Fruit fly (Drosophila melanogaster) whole organism, embryonic: ENCODE measurements around the gene klar.

Source experiments
- B-H2 ChIP-seq: fragments of 200-800 bp; sonication (Bioruptor generic); optimal IDR thresholded peaks from 2 replicates; lab custom pipeline; 2018; ENCODE audit warnings: missing biosample characterization, mild to moderate bottlenecking, missing genetic modification characterization
- CG10274 ChIP-seq: fragments of 200-800 bp; sonication (Bioruptor generic); optimal IDR thresholded peaks from 3 replicates; lab custom pipeline; 2017; ENCODE audit warnings: missing biosample characterization, mild to moderate bottlenecking, missing genetic modification characterization
- CG10543 ChIP-seq: fragments of 200-800 bp; sonication (Bioruptor generic); optimal IDR thresholded peaks from 3 replicates; lab custom pipeline; 2017; ENCODE audit warnings: missing biosample characterization, mild to moderate bottlenecking, missing genetic modification characterization, moderate library complexity
- CG11247 ChIP-seq: fragments of 200-800 bp; sonication (Bioruptor generic); IDR thresholded peaks from 2 replicates; pipeline ENCODE4 v1.3.6; 2022; ENCODE audit warnings: missing biosample characterization, missing genetic modification characterization
- CG11456 ChIP-seq: fragments of 200-800 bp; sonication (Bioruptor generic); IDR thresholded peaks from 3 replicates; pipeline ENCODE4 v1.3.6; 2022; ENCODE audit warnings: missing biosample characterization, missing genetic modification characterization
- CG12219 ChIP-seq: fragments of 200-800 bp; sonication (Bioruptor generic); optimal IDR thresholded peaks from 3 replicates; lab custom pipeline; 2018; ENCODE audit warnings: missing biosample characterization, mild to moderate bottlenecking, missing genetic modification characterization
- CG14965 ChIP-seq: fragments of 200-800 bp; sonication (Bioruptor generic); optimal IDR thresholded peaks from 2 replicates; lab custom pipeline; 2016; ENCODE audit warnings: missing biosample characterization, missing genetic modification characterization, borderline replicate concordance
- CG1529 ChIP-seq: fragments of 200-800 bp; sonication (Bioruptor generic); optimal IDR thresholded peaks from 3 replicates; lab custom pipeline; 2018; ENCODE audit warnings: missing biosample characterization, missing genetic modification characterization
- CG1647 ChIP-seq: fragments of 200-800 bp; sonication (Bioruptor generic); optimal IDR thresholded peaks from 3 replicates; lab custom pipeline; 2016; ENCODE audit warnings: missing biosample characterization, missing genetic modification characterization
- CG16779 ChIP-seq: fragments of 200-800 bp; sonication (Bioruptor generic); IDR thresholded peaks from 2 replicates; pipeline ENCODE4 v1.3.6; 2022; ENCODE audit warnings: missing biosample characterization, missing genetic modification characterization
- CG31441 ChIP-seq: fragments of 200-800 bp; sonication (Bioruptor generic); IDR thresholded peaks from 2 replicates; pipeline ENCODE4 v1.3.6; 2022; ENCODE audit warnings: missing biosample characterization, missing genetic modification characterization
- CG5245 ChIP-seq: fragments of 200-800 bp; sonication (Bioruptor generic); optimal IDR thresholded peaks from 3 replicates; lab custom pipeline; 2016; ENCODE audit warnings: missing biosample characterization, missing genetic modification characterization
- CG7963 ChIP-seq: fragments of 200-800 bp; sonication (Bioruptor generic); IDR thresholded peaks from 3 replicates; pipeline ENCODE4 v1.3.6; 2022; ENCODE audit warnings: missing biosample characterization, missing genetic modification characterization; ENCODE audit not compliant: partially characterized antibody
- CG8290 ChIP-seq, 3 experiments: fragments of 200-800 bp; sonication (Bioruptor generic); optimal IDR thresholded peaks; 2 replicates each; lab custom pipeline; 2016 to 2019; ENCODE audit warnings: missing biosample characterization in 3 of 3, missing genetic modification characterization in 3 of 3, mild to moderate bottlenecking in 2 of 3, moderate library complexity in 1 of 3
- CG8478 ChIP-seq: fragments of >200 bp; optimal IDR thresholded peaks from 2 replicates; lab custom pipeline; 2018
- CG8924 ChIP-seq: fragments of 200-800 bp; optimal IDR thresholded peaks from 3 replicates; lab custom pipeline; 2019; ENCODE audit warnings: missing biosample characterization, mild to moderate bottlenecking, missing genetic modification characterization, moderate library complexity
- CG9932 ChIP-seq: fragments of 200-800 bp; sonication (Bioruptor generic); IDR thresholded peaks from 2 replicates; pipeline ENCODE4 v1.3.6; 2022; ENCODE audit warnings: missing biosample characterization, missing genetic modification characterization
- Chrac-16 ChIP-seq: fragments of 200-800 bp; sonication (Bioruptor generic); optimal IDR thresholded peaks from 3 replicates; lab custom pipeline; 2016; ENCODE audit warnings: missing biosample characterization, missing genetic modification characterization
- D19A ChIP-seq: fragments of 200-800 bp; optimal IDR thresholded peaks from 3 replicates; lab custom pipeline; 2019; ENCODE audit warnings: missing biosample characterization, mild to moderate bottlenecking, missing genetic modification characterization, moderate library complexity
- Dll ChIP-seq: fragments of 200-800 bp; sonication (Bioruptor generic); IDR thresholded peaks from 4 replicates; pipeline ENCODE4 v1.3.6; 2022; ENCODE audit warnings: missing biosample characterization, missing genetic modification characterization; ENCODE audit not compliant: partially characterized antibody
- Drgx ChIP-seq: fragments of 200-800 bp; sonication (Bioruptor generic); IDR thresholded peaks from 2 replicates; pipeline ENCODE4 v1.3.6; 2022; ENCODE audit warnings: missing biosample characterization, missing genetic modification characterization
- Fer1 ChIP-seq: fragments of 200-800 bp; sonication (Bioruptor generic); optimal IDR thresholded peaks from 2 replicates; lab custom pipeline; 2017; ENCODE audit warnings: missing biosample characterization, mild to moderate bottlenecking, missing genetic modification characterization
- Lim3 ChIP-seq: fragments of 200-800 bp; sonication (Bioruptor generic); IDR thresholded peaks from 2 replicates; pipeline ENCODE4 v1.3.6; 2022; ENCODE audit warnings: missing biosample characterization, missing genetic modification characterization
- Poxn ChIP-seq: fragments of 200-800 bp; sonication (Bioruptor generic); IDR thresholded peaks from 2 replicates; pipeline ENCODE4 v1.3.6; 2022; ENCODE audit warnings: missing biosample characterization, missing genetic modification characterization
- TFAM ChIP-seq: fragments of 200-800 bp; sonication (Bioruptor generic); optimal IDR thresholded peaks from 2 replicates; lab custom pipeline; 2017; ENCODE audit warnings: missing biosample characterization, missing genetic modification characterization, inconsistent platforms
- Taf1 ChIP-seq: fragments of 200-800 bp; sonication (Bioruptor generic); IDR thresholded peaks from 2 replicates; pipeline ENCODE4 v1.3.6; 2022; ENCODE audit warnings: missing biosample characterization, missing genetic modification characterization
- amos ChIP-seq: fragments of 200-800 bp; sonication (Bioruptor generic); IDR thresholded peaks from 2 replicates; pipeline ENCODE4 v1.3.6; 2022; ENCODE audit warnings: missing biosample characterization, missing genetic modification characterization; ENCODE audit not compliant: partially characterized antibody
- ase ChIP-seq: fragments of 200-800 bp; sonication (Bioruptor generic); IDR thresholded peaks from 3 replicates; pipeline ENCODE4 v1.3.6; 2022; ENCODE audit warnings: missing biosample characterization, missing genetic modification characterization
- ash1 ChIP-seq: fragments of 200-800 bp; sonication (Bioruptor generic); optimal IDR thresholded peaks from 2 replicates; lab custom pipeline; 2018; ENCODE audit warnings: missing biosample characterization, mild to moderate bottlenecking, missing genetic modification characterization
- ato ChIP-seq: fragments of 200-800 bp; sonication (Bioruptor generic); IDR thresholded peaks from 2 replicates; pipeline ENCODE4 v1.3.6; 2022; ENCODE audit warnings: missing biosample characterization, missing genetic modification characterization; ENCODE audit not compliant: partially characterized antibody
- cas ChIP-seq: fragments of 200-800 bp; sonication (Bioruptor generic); IDR thresholded peaks from 2 replicates; pipeline ENCODE4 v1.3.6; 2022; ENCODE audit warnings: missing biosample characterization, missing genetic modification characterization
- chif ChIP-seq, 2 experiments: fragments of 200-800 bp; sonication (Bioruptor generic); optimal IDR thresholded peaks; 3 replicates each; lab custom pipeline; 2016; ENCODE audit warnings: missing biosample characterization in 2 of 2, missing genetic modification characterization in 2 of 2
- gcm2 ChIP-seq: fragments of 200-800 bp; sonication (Bioruptor generic); optimal IDR thresholded peaks from 2 replicates; lab custom pipeline; 2016; ENCODE audit warnings: missing biosample characterization, missing genetic modification characterization
- grn ChIP-seq: fragments of 200-800 bp; sonication (Bioruptor generic); optimal IDR thresholded peaks from 3 replicates; lab custom pipeline; 2017; ENCODE audit warnings: missing biosample characterization, missing genetic modification characterization
- mirr ChIP-seq: fragments of 200-800 bp; sonication (Bioruptor generic); optimal IDR thresholded peaks from 3 replicates; lab custom pipeline; 2018; ENCODE audit warnings: missing biosample characterization, mild to moderate bottlenecking, missing genetic modification characterization
- pan ChIP-seq, 4 experiments: fragments of >200 bp in 3 of 4; fragments of 200-800 bp in 1 of 4; sonication (Bioruptor generic) in 1 of 4; optimal IDR thresholded peaks in 3 of 4; IDR thresholded peaks in 1 of 4; 2 replicates each; pipeline versions ENCODE4 v1.3.6 to Lab custom; 2017 to 2022; ENCODE audit warnings: missing biosample characterization in 2 of 4, missing genetic modification characterization in 2 of 4, mixed read lengths in 1 of 4
- pros ChIP-seq: fragments of 200-800 bp; sonication (Bioruptor generic); optimal IDR thresholded peaks from 3 replicates; lab custom pipeline; 2019; ENCODE audit warnings: missing biosample characterization, mild to moderate bottlenecking, missing genetic modification characterization, moderate library complexity
- schlank ChIP-seq: fragments of 200-800 bp; sonication (Bioruptor generic); optimal IDR thresholded peaks from 2 replicates; lab custom pipeline; 2018; ENCODE audit warnings: missing biosample characterization, mild to moderate bottlenecking, missing genetic modification characterization
- slbo ChIP-seq: fragments of 200-800 bp; sonication (Bioruptor generic); IDR thresholded peaks from 2 replicates; pipeline ENCODE4 v1.3.6; 2022; ENCODE audit warnings: missing biosample characterization, missing genetic modification characterization
- sna ChIP-seq: fragments of 200-800 bp; sonication (Bioruptor generic); IDR thresholded peaks from 2 replicates; pipeline ENCODE4 v1.3.6; 2022; ENCODE audit warnings: missing biosample characterization, missing genetic modification characterization; ENCODE audit not compliant: partially characterized antibody
- sob ChIP-seq: fragments of 200-800 bp; sonication (Bioruptor generic); IDR thresholded peaks from 2 replicates; pipeline ENCODE4 v1.3.6; 2022; ENCODE audit warnings: missing biosample characterization, missing genetic modification characterization
- tgo ChIP-seq: fragments of 200-800 bp; sonication (Bioruptor generic); IDR thresholded peaks from 3 replicates; pipeline ENCODE4 v1.3.6; 2022; ENCODE audit warnings: missing biosample characterization, missing genetic modification characterization
- toy ChIP-seq: fragments of 200-800 bp; sonication (Bioruptor generic); IDR thresholded peaks from 2 replicates; pipeline ENCODE4 v1.3.6; 2022; ENCODE audit warnings: missing biosample characterization, missing genetic modification characterization
- trh ChIP-seq: fragments of 200-800 bp; sonication (Bioruptor generic); optimal IDR thresholded peaks from 2 replicates; lab custom pipeline; 2016; ENCODE audit warnings: missing biosample characterization, missing genetic modification characterization
- unc-4 ChIP-seq: fragments of 200-800 bp; sonication (Bioruptor generic); IDR thresholded peaks from 2 replicates; pipeline ENCODE4 v1.3.6; 2022; ENCODE audit warnings: missing biosample characterization, missing genetic modification characterization; ENCODE audit not compliant: partially characterized antibody
- wek ChIP-seq: fragments of 200-800 bp; sonication (Bioruptor generic); optimal IDR thresholded peaks from 3 replicates; lab custom pipeline; 2018; ENCODE audit warnings: missing biosample characterization, mild to moderate bottlenecking, missing genetic modification characterization, moderate library complexity

The klar gene

dm6 chr3L:507576-508322 lies 32.7 kb downstream of the klar start (continued):
- TF ChIP-seq CG10274 (GFP tag; lab: Kevin White, UChicago) = no peak
- TF ChIP-seq ato = no peak
- TF ChIP-seq CG12219 (GFP tag; lab: Kevin White, UChicago) = no peak
- TF ChIP-seq CG8290 (GFP tag; optimal IDR thresholded peaks at IDR 0.05; lab: Kevin White, UChicago) = peak; percentile 0
- TF ChIP-seq CG8290 (tag; optimal IDR thresholded peaks at IDR 0.05; lab: Kevin White, UChicago) = no peak

- no peak for TF ChIP-seq toy (GFP tag; lab: Robert Waterston, UW)
- TF ChIP-seq tgo = peak; percentile 75
- TF ChIP-seq CG10543 (GFP tag; lab: Kevin White, UChicago) = peak; percentile 60
- TF ChIP-seq wek (GFP tag; lab: Kevin White, UChicago) = peak; percentile 62
- no peak for TF ChIP-seq CG7963 (GFP tag; lab: Robert Waterston, UW)
- TF ChIP-seq pros (GFP tag; lab: Kevin White, UChicago) = no peak
- TF ChIP-seq cas = 0 out of 2 replicates have a peak, but pooled peaks have one; percentile 6
- TF ChIP-seq CG1529 = no peak
- no peak for TF ChIP-seq Dll (GFP tag; lab: Robert Waterston, UW)
- TF ChIP-seq CG31441 = peak; percentile 44
- no peak; the same call in 1 of the 2 replicates for TF ChIP-seq Taf1 (GFP tag; lab: Robert Waterston, UW)
- peak; percentile 92 for TF ChIP-seq slbo (GFP tag; lab: Robert Waterston, UW)
- TF ChIP-seq mirr = peak; percentile 44
- peak; percentile 7; the same call in 1 of the 2 replicates for TF ChIP-seq Drgx
- peak; percentile 87 for TF ChIP-seq ase (GFP tag; lab: Robert Waterston, UW)
- peak; percentile 62 to 90 for TF ChIP-seq chif (GFP tag; optimal IDR thresholded peaks at IDR 0.05; lab: Kevin White, UChicago)
- TF ChIP-seq ash1 (GFP tag; lab: Kevin White, UChicago) = no peak
- peak; percentile 78 for TF ChIP-seq CG11247
- TF ChIP-seq CG14965 (GFP tag; lab: Kevin White, UChicago) = peak; percentile 79
- peak; percentile 82 for TF ChIP-seq CG9932 (GFP tag; lab: Robert Waterston, UW)
- peak; percentile 68 for TF ChIP-seq CG1647
- TF ChIP-seq amos (GFP tag; lab: Robert Waterston, UW) = no peak
- no peak for TF ChIP-seq Poxn (GFP tag; lab: Robert Waterston, UW)
- no peak for TF ChIP-seq unc-4 (GFP tag; lab: Robert Waterston, UW)
- peak; percentile 69 for TF ChIP-seq CG16779 (GFP tag; lab: Robert Waterston, UW)
- peak; percentile 90 for TF ChIP-seq CG5245 (GFP tag; lab: Kevin White, UChicago)
- TF ChIP-seq pan (optimal IDR thresholded peaks at IDR 0.05; lab: Kevin White, UChicago) = no peak
- TF ChIP-seq pan (GFP tag; optimal IDR thresholded peaks at IDR 0.05 in 1 of 2, IDR thresholded peaks at IDR 0.05 in 1 of 2) = peak in 1 of 2 experiments; percentile 76
- TF ChIP-seq B-H2 (GFP tag; lab: Kevin White, UChicago) = peak; percentile 24
- TF ChIP-seq schlank (tag; lab: Kevin White, UChicago) = no peak
- peak; percentile 74; the same call in 1 of the 2 replicates for TF ChIP-seq sob (GFP tag; lab: Robert Waterston, UW)
- TF ChIP-seq Lim3 (GFP tag; lab: Robert Waterston, UW) = no peak
- no peak for TF ChIP-seq sna
- no peak for TF ChIP-seq TFAM (GFP tag; lab: Kevin White, UChicago)
- TF ChIP-seq Fer1 = peak; percentile 16
- TF ChIP-seq D19A (tag; lab: Kevin White, UChicago) = no peak
- peak; percentile 9 for TF ChIP-seq CG8924 (tag; lab: Kevin White, UChicago)
- peak; percentile 31 for TF ChIP-seq trh
- TF ChIP-seq gcm2 = peak; percentile 59
- TF ChIP-seq CG8478 (lab: Kevin White, UChicago) = peak; percentile 94
- peak; percentile 97 for TF ChIP-seq CG11456
- TF ChIP-seq Chrac-16 (GFP tag; lab: Kevin White, UChicago) = peak; percentile 77
- TF ChIP-seq grn (GFP tag; lab: Kevin White, UChicago) = peak; percentile 18
Observed at dm6 chr3L:505782-506408, 34.5 kb downstream of the klar start.
